Worm (Caenorhabditis elegans) whole organism, young adult: Measurements from ENCODE around the gene F54D8.10.

Experiments
- B0261.1 ChIP-seq: sonication (generic microtip); optimal IDR thresholded peaks from 2 replicates; lab custom pipeline; 2016; ENCODE audit warnings: mild to moderate bottlenecking, missing genetic modification characterization, moderate library complexity, missing compliant biosample characterization
- F22D6.2 ChIP-seq: sonication (generic microtip); optimal IDR thresholded peaks from 2 replicates; lab custom pipeline; 2016; ENCODE audit warnings: mild to moderate bottlenecking, missing genetic modification characterization, missing compliant biosample characterization
- F37B4.10 ChIP-seq: fragments of 200-800 bp; sonication (Bioruptor generic); IDR thresholded peaks from 2 replicates; pipeline ENCODE4 v1.3.6; 2022; ENCODE audit warnings: missing genetic modification characterization, missing compliant biosample characterization
- F39B2.1 ChIP-seq: fragments of 200-800 bp; sonication (Bioruptor generic); IDR thresholded peaks from 2 replicates; pipeline ENCODE4 v1.3.6; 2022; ENCODE audit warnings: missing genetic modification reagents, missing genetic modification characterization, missing compliant biosample characterization
- F57A8.1 ChIP-seq: fragments of 200-800 bp; sonication (Bioruptor generic); optimal IDR thresholded peaks from 2 replicates; lab custom pipeline; 2018; ENCODE audit warnings: mild to moderate bottlenecking, missing genetic modification characterization, moderate library complexity, missing compliant biosample characterization
- K11D2.4 ChIP-seq: fragments of 200-800 bp; sonication (Bioruptor generic); IDR thresholded peaks from 2 replicates; pipeline ENCODE4 v1.3.6; 2022; ENCODE audit warnings: missing genetic modification reagents, missing genetic modification characterization, missing compliant biosample characterization
- T26A5.8 ChIP-seq: sonication (generic microtip); optimal IDR thresholded peaks from 2 replicates; lab custom pipeline; 2016; ENCODE audit warnings: missing genetic modification characterization, missing compliant biosample characterization
- Y53G8AR.9 ChIP-seq: fragments of 200-800 bp; sonication (Bioruptor generic); conservative IDR thresholded peaks from 2 replicates; pipeline ENCODE4 v1.3.6; 2022; ENCODE audit warnings: missing genetic modification reagents, missing genetic modification characterization, missing compliant biosample characterization
- ama-1 ChIP-seq, 3 experiments: fragments of 150-350 bp in 1 of 3; sonication (generic microtip) in 2 of 3; optimal IDR thresholded peaks; 2 replicates each; lab custom pipeline; 2014 to 2018; ENCODE audit warnings: missing biosample characterization in 2 of 3, missing genetic modification characterization in 2 of 3, missing genetic modification reagents in 2 of 3
- bed-1 ChIP-seq: fragments of 200-800 bp; sonication (Bioruptor generic); IDR thresholded peaks from 2 replicates; pipeline ENCODE4 v1.3.6; 2022; ENCODE audit warnings: missing genetic modification reagents, missing genetic modification characterization, missing compliant biosample characterization
- cebp-1 ChIP-seq, 2 experiments: fragments of 200-800 bp in 1 of 2; sonication (Bioruptor generic) in 1 of 2; sonication (generic microtip) in 1 of 2; IDR thresholded peaks in 1 of 2; optimal IDR thresholded peaks in 1 of 2; 2 replicates each; pipeline versions ENCODE4 v1.3.6 to Lab custom; 2017 to 2022; ENCODE audit warnings: missing compliant biosample characterization in 2 of 2, missing genetic modification characterization in 2 of 2, mild to moderate bottlenecking in 1 of 2, missing genetic modification reagents in 1 of 2, moderate library complexity in 1 of 2
- ceh-40 ChIP-seq: fragments of 200-800 bp; sonication (Bioruptor generic); IDR thresholded peaks from 2 replicates; pipeline ENCODE4 v1.3.6; 2022; ENCODE audit warnings: missing genetic modification characterization, missing compliant biosample characterization
- ceh-58 ChIP-seq: fragments of 200-800 bp; sonication (Bioruptor generic); IDR thresholded peaks from 2 replicates; pipeline ENCODE4 v1.3.6; 2022; ENCODE audit warnings: missing genetic modification characterization, missing compliant biosample characterization
- die-1 ChIP-seq: sonication (generic microtip); optimal IDR thresholded peaks from 2 replicates; lab custom pipeline; 2016; ENCODE audit warnings: missing genotype, mild to moderate bottlenecking, missing genetic modification characterization, missing compliant biosample characterization
- dox-1 ChIP-seq: fragments of 200-800 bp; sonication (Bioruptor generic); IDR thresholded peaks from 2 replicates; pipeline ENCODE4 v1.3.6; 2022; ENCODE audit warnings: missing genetic modification reagents, missing genetic modification characterization, missing compliant biosample characterization
- egrh-3 ChIP-seq: fragments of 200-800 bp; sonication (Bioruptor generic); IDR thresholded peaks from 2 replicates; pipeline ENCODE4 v1.3.6; 2022; ENCODE audit warnings: missing genetic modification reagents, missing genetic modification characterization, missing compliant biosample characterization
- ekl-4 ChIP-seq: fragments of 200-800 bp; sonication (Bioruptor generic); IDR thresholded peaks from 2 replicates; pipeline ENCODE4 v1.3.6; 2022; ENCODE audit warnings: missing genetic modification reagents, missing genetic modification characterization, missing compliant biosample characterization
- gei-17 ChIP-seq: fragments of 200-800 bp; sonication (Bioruptor generic); optimal IDR thresholded peaks from 2 replicates; lab custom pipeline; 2018; ENCODE audit warnings: mild to moderate bottlenecking, missing genetic modification characterization, missing compliant biosample characterization
- him-1 ChIP-seq: sonication (generic microtip); optimal IDR thresholded peaks from 2 replicates; lab custom pipeline; 2016; ENCODE audit warnings: missing genotype, missing genetic modification reagents, missing genetic modification characterization, missing compliant biosample characterization
- hmg-20 ChIP-seq: fragments of 200-800 bp; sonication (Bioruptor generic); IDR thresholded peaks from 2 replicates; pipeline ENCODE4 v1.3.6; 2022; ENCODE audit warnings: missing genetic modification reagents, missing genetic modification characterization, missing compliant biosample characterization
- let-607 ChIP-seq, 2 experiments: fragments of 200-800 bp in 1 of 2; sonication (Bioruptor generic) in 1 of 2; sonication (generic microtip) in 1 of 2; optimal IDR thresholded peaks; 2 replicates each; lab custom pipeline; 2016 to 2018; ENCODE audit warnings: mild to moderate bottlenecking in 2 of 2, missing compliant biosample characterization in 2 of 2, missing genetic modification characterization in 2 of 2, moderate library complexity in 2 of 2, missing genotype in 1 of 2
- lin-26 ChIP-seq: fragments of 200-800 bp; sonication (Bioruptor generic); IDR thresholded peaks from 2 replicates; pipeline ENCODE4 v1.3.6; 2022; ENCODE audit warnings: missing genetic modification reagents, missing genetic modification characterization, missing compliant biosample characterization
- lin-40 ChIP-seq: sonication (generic microtip); optimal IDR thresholded peaks from 2 replicates; lab custom pipeline; 2016; ENCODE audit warnings: missing genetic modification characterization, mild to moderate bottlenecking, missing compliant biosample characterization, missing genotype, missing genetic modification reagents
- lsl-1 ChIP-seq: fragments of 200-800 bp; sonication (Bioruptor generic); optimal IDR thresholded peaks from 2 replicates; lab custom pipeline; 2018; ENCODE audit warnings: mild to moderate bottlenecking, missing genetic modification characterization, moderate library complexity, missing compliant biosample characterization
- lsy-27 ChIP-seq: sonication (generic microtip); optimal IDR thresholded peaks from 2 replicates; lab custom pipeline; 2017; ENCODE audit warnings: missing genetic modification characterization, mild to moderate bottlenecking, missing compliant biosample characterization, antibody characterized with exemption, missing genotype, borderline replicate concordance; ENCODE audit not compliant: insufficient read depth
- nfya-1 ChIP-seq: sonication (generic microtip); optimal IDR thresholded peaks from 2 replicates; lab custom pipeline; 2017; ENCODE audit warnings: antibody characterized with exemption, missing compliant biosample characterization, missing genetic modification characterization, borderline replicate concordance; ENCODE audit not compliant: insufficient read depth
- nfyb-1 ChIP-seq: fragments of 200-800 bp; sonication (Bioruptor generic); IDR thresholded peaks from 2 replicates; pipeline ENCODE4 v1.3.6; 2022; ENCODE audit warnings: missing genetic modification reagents, missing genetic modification characterization, missing compliant biosample characterization
- nhr-120 ChIP-seq: fragments of 200-800 bp; sonication (Bioruptor generic); IDR thresholded peaks from 2 replicates; pipeline ENCODE4 v1.3.6; 2022; ENCODE audit warnings: missing genetic modification characterization, missing compliant biosample characterization
- nhr-80 ChIP-seq: sonication (generic microtip); optimal IDR thresholded peaks from 2 replicates; lab custom pipeline; 2016; ENCODE audit warnings: missing genetic modification characterization, missing compliant biosample characterization
- nhr-90 ChIP-seq: sonication (generic microtip); optimal IDR thresholded peaks from 2 replicates; lab custom pipeline; 2016; ENCODE audit warnings: missing genotype, mild to moderate bottlenecking, missing genetic modification characterization, missing compliant biosample characterization
- rec-8 ChIP-seq, 2 experiments: sonication (generic microtip); optimal IDR thresholded peaks; 2 replicates each; lab custom pipeline; 2016; ENCODE audit warnings: mild to moderate bottlenecking in 2 of 2, missing genetic modification characterization in 2 of 2, missing genetic modification reagents in 2 of 2, missing genotype in 2 of 2, missing biosample characterization in 1 of 2, missing compliant biosample characterization in 1 of 2, moderate library complexity in 1 of 2
- snpc-3.4 ChIP-seq: sonication (generic microtip); optimal IDR thresholded peaks from 2 replicates; lab custom pipeline; 2017; ENCODE audit warnings: missing genetic modification characterization, mild to moderate bottlenecking, missing compliant biosample characterization, antibody characterized with exemption, moderate library complexity, missing genotype, missing genetic modification reagents
- sptf-2 ChIP-seq: fragments of 200-800 bp; sonication (Bioruptor generic); optimal IDR thresholded peaks from 2 replicates; lab custom pipeline; 2018; ENCODE audit warnings: mild to moderate bottlenecking, missing genetic modification characterization, missing compliant biosample characterization
- tbp1 ChIP-seq: fragments of 200-800 bp; sonication (Bioruptor generic); optimal IDR thresholded peaks from 2 replicates; lab custom pipeline; 2018; ENCODE audit warnings: mild to moderate bottlenecking, missing genetic modification characterization, missing compliant biosample characterization
- xnd-1 ChIP-seq: sonication (generic microtip); optimal IDR thresholded peaks from 2 replicates; lab custom pipeline; 2016; ENCODE audit warnings: missing genotype, missing genetic modification reagents, missing genetic modification characterization, missing compliant biosample characterization
- zfh-2 ChIP-seq: fragments of 200-800 bp; sonication (Bioruptor generic); conservative IDR thresholded peaks from 2 replicates; pipeline ENCODE4 v1.3.6; 2022; ENCODE audit warnings: missing genetic modification reagents, missing genetic modification characterization, missing compliant biosample characterization
- ztf-22 ChIP-seq: fragments of 200-800 bp; sonication (Bioruptor generic); optimal IDR thresholded peaks from 2 replicates; lab custom pipeline; 2018; ENCODE audit warnings: mild to moderate bottlenecking, missing genetic modification characterization, moderate library complexity, missing compliant biosample characterization
- ztf-26 ChIP-seq: sonication (generic microtip); optimal IDR thresholded peaks from 2 replicates; lab custom pipeline; 2017; ENCODE audit warnings: missing genetic modification characterization, missing compliant biosample characterization

Gene F54D8.10

ce11 chrIII:5129261-5129660, 34.7 kb downstream of the F54D8.10 start:
- TF ChIP-seq lin-26 (no peak), die-1 (tag; lab: Kevin White, UChicago) (no peak), xnd-1 (tag; lab: Kevin White, UChicago) (no peak), zfh-2 (peak; percentile 52), nfyb-1 (GFP tag; lab: Robert Waterston, UW) (0 out of 2 replicates have a peak, but pooled peaks have one; percentile 20), F22D6.2 (tag; lab: Kevin White, UChicago) (no peak), K11D2.4 (GFP tag; lab: Robert Waterston, UW) (no peak), ztf-26 (no peak), snpc-3.4 (tag; lab: Kevin White, UChicago) (no peak), Y53G8AR.9 (GFP tag; lab: Robert Waterston, UW) (no peak), let-607 (tag; optimal IDR thresholded peaks at IDR 0.05; lab: Kevin White, UChicago) (no peak), F37B4.10 (no peak), nhr-80 (tag; lab: Kevin White, UChicago) (no peak), bed-1 (GFP tag; lab: Robert Waterston, UW) (no peak), nhr-120 (GFP tag; lab: Robert Waterston, UW) (0 out of 2 replicates have a peak, but pooled peaks have one; percentile 73), nfya-1 (tag; lab: Kevin White, UChicago) (no peak), rec-8 (tag; optimal IDR thresholded peaks at IDR 0.05; lab: Kevin White, UChicago) (no peak), ceh-58 (GFP tag; lab: Robert Waterston, UW) (no peak), lsy-27 (tag; lab: Kevin White, UChicago) (no peak), B0261.1 (tag; lab: Kevin White, UChicago) (no peak)
- TF ChIP-seq, all 124 proteins: peak for 3

- no peak for TF ChIP-seq egrh-3 (GFP tag; lab: Robert Waterston, UW)
- peak; percentile 91 for TF ChIP-seq him-1 (tag; lab: Kevin White, UChicago)
These were observed 36.0 kb downstream of the F54D8.10 start for ce11 chrIII:5130654-5131053.

- TF ChIP-seq sptf-2 = no peak
- TF ChIP-seq nhr-90 (tag; lab: Kevin White, UChicago) = no peak
- no peak for TF ChIP-seq ekl-4
- no peak for TF ChIP-seq ztf-22 (GFP tag; lab: Kevin White, UChicago)
- peak; percentile 47 for TF ChIP-seq him-1 (tag; lab: Kevin White, UChicago)
- TF ChIP-seq tbp1 = no peak
- TF ChIP-seq ceh-40 (GFP tag; lab: Robert Waterston, UW) = no peak
These were observed 39.9 kb downstream of the F54D8.10 start for ce11 chrIII:5134506-5134905.

- TF ChIP-seq ceh-40 (GFP tag; lab: Robert Waterston, UW) (no peak), nfyb-1 (GFP tag; lab: Robert Waterston, UW) (peak; percentile 81; the same call in 1 of the 2 replicates), T26A5.8 (tag; lab: Kevin White, UChicago) (no peak), cebp-1 (GFP tag; IDR thresholded peaks at IDR 0.05; lab: Robert Waterston, UW) (no peak), cebp-1 (tag; optimal IDR thresholded peaks at IDR 0.05; lab: Kevin White, UChicago) (peak; percentile 1), lin-40 (tag; lab: Kevin White, UChicago) (no peak), zfh-2 (peak; percentile 64), F22D6.2 (tag; lab: Kevin White, UChicago) (no peak), lsl-1 (GFP tag; lab: Kevin White, UChicago) (no peak), ama-1 (optimal IDR thresholded peaks at IDR 0.05; lab: Kevin White, UChicago) (no peak), ama-1 (GFP tag; optimal IDR thresholded peaks at IDR 0.05; lab: Kevin White, UChicago) (no peak), F57A8.1 (GFP tag; lab: Kevin White, UChicago) (no peak), gei-17 (GFP tag; lab: Kevin White, UChicago) (no peak), egrh-3 (GFP tag; lab: Robert Waterston, UW) (0 out of 2 replicates have a peak, but pooled peaks have one; percentile 32), dox-1 (GFP tag; lab: Robert Waterston, UW) (peak; percentile 45), F39B2.1 (no peak), nhr-80 (tag; lab: Kevin White, UChicago) (peak; percentile 45), rec-8 (tag; optimal IDR thresholded peaks at IDR 0.05; lab: Kevin White, UChicago) (no peak), hmg-20 (GFP tag; lab: Robert Waterston, UW) (no peak)
These were observed 41.5 kb downstream of the F54D8.10 start, which contains the start of gene tbx-2 for ce11 chrIII:5136033-5136597. Gene tbx-2 (minus strand): TSS chrIII:5136296.
